Worm (Caenorhabditis elegans) whole organism, young adult: ENCODE measurements around the gene Y57G11B.5.

Source experiments
- C06A6.2 ChIP-seq: fragments of 200-800 bp; sonication (Bioruptor generic); conservative IDR thresholded peaks from 2 replicates; pipeline ENCODE4 v1.3.6; 2022; ENCODE audit warnings: missing genetic modification characterization, missing compliant biosample characterization
- F37B4.10 ChIP-seq: fragments of 200-800 bp; sonication (Bioruptor generic); IDR thresholded peaks from 2 replicates; pipeline ENCODE4 v1.3.6; 2022; ENCODE audit warnings: missing genetic modification characterization, missing compliant biosample characterization
- F49E8.2 ChIP-seq: sonication (generic microtip); optimal IDR thresholded peaks from 3 replicates; lab custom pipeline; 2017; ENCODE audit warnings: missing genetic modification characterization, mild to moderate bottlenecking, missing compliant biosample characterization, antibody characterized with exemption, moderate library complexity; ENCODE audit not compliant: insufficient read depth
- F57C9.4 ChIP-seq: sonication (generic microtip); optimal IDR thresholded peaks from 2 replicates; lab custom pipeline; 2017; ENCODE audit warnings: mild to moderate bottlenecking, missing genetic modification characterization, missing compliant biosample characterization
- K11D2.4 ChIP-seq: fragments of 200-800 bp; sonication (Bioruptor generic); IDR thresholded peaks from 2 replicates; pipeline ENCODE4 v1.3.6; 2022; ENCODE audit warnings: missing genetic modification reagents, missing genetic modification characterization, missing compliant biosample characterization
- Y53G8AR.9 ChIP-seq: fragments of 200-800 bp; sonication (Bioruptor generic); conservative IDR thresholded peaks from 2 replicates; pipeline ENCODE4 v1.3.6; 2022; ENCODE audit warnings: missing genetic modification reagents, missing genetic modification characterization, missing compliant biosample characterization
- Y56A3A.18 ChIP-seq: fragments of 200-800 bp; sonication (Bioruptor generic); IDR thresholded peaks from 2 replicates; pipeline ENCODE4 v1.3.6; 2022; ENCODE audit warnings: missing genetic modification reagents, missing genetic modification characterization, missing compliant biosample characterization
- aptf-2 ChIP-seq: fragments of 200-800 bp; sonication (Bioruptor generic); conservative IDR thresholded peaks from 2 replicates; pipeline ENCODE4 v1.3.6; 2022; ENCODE audit warnings: missing genetic modification reagents, missing genetic modification characterization, missing compliant biosample characterization
- attf-6 ChIP-seq: fragments of 200-800 bp; sonication (Bioruptor generic); IDR thresholded peaks from 2 replicates; pipeline ENCODE4 v1.3.6; 2022; ENCODE audit warnings: missing genetic modification reagents, missing genetic modification characterization, missing compliant biosample characterization
- ceh-58 ChIP-seq: fragments of 200-800 bp; sonication (Bioruptor generic); IDR thresholded peaks from 2 replicates; pipeline ENCODE4 v1.3.6; 2022; ENCODE audit warnings: missing genetic modification characterization, missing compliant biosample characterization
- ceh-79 ChIP-seq: sonication (generic microtip); optimal IDR thresholded peaks from 2 replicates; lab custom pipeline; 2017; ENCODE audit warnings: mild to moderate bottlenecking, missing genetic modification characterization, missing compliant biosample characterization
- dox-1 ChIP-seq: fragments of 200-800 bp; sonication (Bioruptor generic); IDR thresholded peaks from 2 replicates; pipeline ENCODE4 v1.3.6; 2022; ENCODE audit warnings: missing genetic modification reagents, missing genetic modification characterization, missing compliant biosample characterization
- dpl-1 ChIP-seq: fragments of 150-350 bp; optimal IDR thresholded peaks from 2 replicates; lab custom pipeline; 2014; ENCODE audit warnings: missing biosample characterization, missing genetic modification reagents, missing genetic modification characterization
- egrh-3 ChIP-seq: fragments of 200-800 bp; sonication (Bioruptor generic); IDR thresholded peaks from 2 replicates; pipeline ENCODE4 v1.3.6; 2022; ENCODE audit warnings: missing genetic modification reagents, missing genetic modification characterization, missing compliant biosample characterization
- ekl-4 ChIP-seq: fragments of 200-800 bp; sonication (Bioruptor generic); IDR thresholded peaks from 2 replicates; pipeline ENCODE4 v1.3.6; 2022; ENCODE audit warnings: missing genetic modification reagents, missing genetic modification characterization, missing compliant biosample characterization
- hlh-12 ChIP-seq: sonication (generic microtip); optimal IDR thresholded peaks from 2 replicates; lab custom pipeline; 2016; ENCODE audit warnings: missing genetic modification characterization, missing compliant biosample characterization
- hlh-26 ChIP-seq: fragments of 200-800 bp; sonication (Bioruptor generic); conservative IDR thresholded peaks from 2 replicates; pipeline ENCODE4 v1.3.6; 2022; ENCODE audit warnings: missing genetic modification reagents, missing genetic modification characterization, missing compliant biosample characterization
- lag-1 ChIP-seq: fragments of 200-800 bp; sonication (Bioruptor generic); IDR thresholded peaks from 2 replicates; pipeline ENCODE4 v1.3.6; 2022; ENCODE audit warnings: missing genetic modification reagents, missing genetic modification characterization, missing compliant biosample characterization
- lsl-1 ChIP-seq: fragments of 200-800 bp; sonication (Bioruptor generic); optimal IDR thresholded peaks from 2 replicates; lab custom pipeline; 2018; ENCODE audit warnings: mild to moderate bottlenecking, missing genetic modification characterization, moderate library complexity, missing compliant biosample characterization
- madf-6 ChIP-seq: fragments of 200-800 bp; sonication (Bioruptor generic); IDR thresholded peaks from 2 replicates; pipeline ENCODE4 v1.3.6; 2022; ENCODE audit warnings: missing genetic modification reagents, missing genetic modification characterization, missing compliant biosample characterization
- mel-28 ChIP-seq: sonication (generic microtip); optimal IDR thresholded peaks from 2 replicates; lab custom pipeline; 2016; ENCODE audit warnings: borderline replicate concordance, mild to moderate bottlenecking, missing genetic modification characterization, missing compliant biosample characterization
- mxl-1 ChIP-seq: sonication (generic microtip); optimal IDR thresholded peaks from 2 replicates; lab custom pipeline; 2016; ENCODE audit warnings: missing genetic modification characterization, missing compliant biosample characterization
- nfya-1 ChIP-seq: sonication (generic microtip); optimal IDR thresholded peaks from 2 replicates; lab custom pipeline; 2017; ENCODE audit warnings: antibody characterized with exemption, missing compliant biosample characterization, missing genetic modification characterization, borderline replicate concordance; ENCODE audit not compliant: insufficient read depth
- nhr-179 ChIP-seq: sonication (generic microtip); optimal IDR thresholded peaks from 2 replicates; lab custom pipeline; 2016; ENCODE audit warnings: mild to moderate bottlenecking, missing genetic modification characterization, missing compliant biosample characterization
- nhr-80 ChIP-seq: sonication (generic microtip); optimal IDR thresholded peaks from 2 replicates; lab custom pipeline; 2016; ENCODE audit warnings: missing genetic modification characterization, missing compliant biosample characterization
- pbrm-1 ChIP-seq: fragments of 200-800 bp; sonication (Bioruptor generic); IDR thresholded peaks from 2 replicates; pipeline ENCODE4 v1.3.6; 2022; ENCODE audit warnings: missing genetic modification reagents, missing genetic modification characterization, missing compliant biosample characterization
- pha-4 ChIP-seq: fragments of 150-350 bp; sonication (generic microtip); optimal IDR thresholded peaks from 2 replicates; lab custom pipeline; 2014; ENCODE audit warnings: missing biosample characterization, missing genetic modification reagents, missing genetic modification characterization
- rcor-1 ChIP-seq: fragments of 200-800 bp; sonication (Bioruptor generic); IDR thresholded peaks from 2 replicates; pipeline ENCODE4 v1.3.6; 2022; ENCODE audit warnings: missing genetic modification reagents, missing genetic modification characterization, missing compliant biosample characterization
- sea-2 ChIP-seq: fragments of 200-800 bp; sonication (Bioruptor generic); IDR thresholded peaks from 2 replicates; pipeline ENCODE4 v1.3.6; 2022; ENCODE audit warnings: missing genetic modification characterization, missing compliant biosample characterization
- snpc-3.4 ChIP-seq: sonication (generic microtip); optimal IDR thresholded peaks from 2 replicates; lab custom pipeline; 2017; ENCODE audit warnings: missing genetic modification characterization, mild to moderate bottlenecking, missing compliant biosample characterization, antibody characterized with exemption, moderate library complexity, missing genotype, missing genetic modification reagents
- snpc-4 ChIP-seq, 5 experiments: fragments of 150-350 bp in 1 of 5; sonication (generic microtip) in 4 of 5; optimal IDR thresholded peaks; 2 replicates each; lab custom pipeline; 2014 to 2018; ENCODE audit warnings: missing genetic modification characterization in 5 of 5, missing biosample characterization in 3 of 5, antibody characterized with exemption in 2 of 5, mild to moderate bottlenecking in 2 of 5, missing compliant biosample characterization in 2 of 5, missing genotype in 2 of 5, moderate library complexity in 2 of 5, missing genetic modification reagents in 1 of 5
- somi-1 ChIP-seq: fragments of 200-800 bp; sonication (Bioruptor generic); optimal IDR thresholded peaks from 2 replicates; lab custom pipeline; 2018; ENCODE audit warnings: mild to moderate bottlenecking, missing genetic modification characterization, missing compliant biosample characterization
- unc-62 ChIP-seq: fragments of 150-350 bp; optimal IDR thresholded peaks from 2 replicates; lab custom pipeline; 2014; ENCODE audit warnings: missing biosample characterization, missing genetic modification reagents, missing genetic modification characterization
- ztf-22 ChIP-seq: fragments of 200-800 bp; sonication (Bioruptor generic); optimal IDR thresholded peaks from 2 replicates; lab custom pipeline; 2018; ENCODE audit warnings: mild to moderate bottlenecking, missing genetic modification characterization, moderate library complexity, missing compliant biosample characterization

The Y57G11B.5 gene

ce11 chrIV:14559267-14559666 lies 15.4 kb upstream of the Y57G11B.5 start:
- TF ChIP-seq hlh-12 (tag; lab: Kevin White, UChicago) = no peak
- TF ChIP-seq hlh-26 (GFP tag; lab: Robert Waterston, UW) = no peak
- TF ChIP-seq rcor-1 (GFP tag; lab: Robert Waterston, UW) = no peak
- TF ChIP-seq ekl-4 (GFP tag; lab: Robert Waterston, UW) = no peak

DNA sequence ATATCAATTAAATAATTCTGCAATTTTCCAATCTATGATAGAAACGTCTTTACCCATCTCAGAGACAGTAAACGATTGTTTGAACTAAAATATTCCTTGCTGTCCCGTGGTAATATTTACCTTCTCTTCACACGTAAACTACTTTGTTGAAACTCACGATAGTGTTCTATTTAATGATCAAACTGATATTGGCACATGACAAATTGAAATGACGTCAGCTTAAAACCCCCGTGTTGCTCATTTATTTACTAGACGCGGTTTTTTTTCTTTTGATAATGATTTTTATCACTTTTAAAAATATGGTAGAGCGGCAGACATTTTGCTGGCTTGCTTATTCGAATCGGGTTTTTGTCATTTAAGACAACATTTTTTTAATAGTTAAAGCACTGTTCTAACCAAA lies 12.9 kb upstream of the Y57G11B.5 start:
- no peak for TF ChIP-seq ceh-58 (GFP tag; lab: Robert Waterston, UW)
- peak; percentile 20 for TF ChIP-seq pha-4

DNA sequence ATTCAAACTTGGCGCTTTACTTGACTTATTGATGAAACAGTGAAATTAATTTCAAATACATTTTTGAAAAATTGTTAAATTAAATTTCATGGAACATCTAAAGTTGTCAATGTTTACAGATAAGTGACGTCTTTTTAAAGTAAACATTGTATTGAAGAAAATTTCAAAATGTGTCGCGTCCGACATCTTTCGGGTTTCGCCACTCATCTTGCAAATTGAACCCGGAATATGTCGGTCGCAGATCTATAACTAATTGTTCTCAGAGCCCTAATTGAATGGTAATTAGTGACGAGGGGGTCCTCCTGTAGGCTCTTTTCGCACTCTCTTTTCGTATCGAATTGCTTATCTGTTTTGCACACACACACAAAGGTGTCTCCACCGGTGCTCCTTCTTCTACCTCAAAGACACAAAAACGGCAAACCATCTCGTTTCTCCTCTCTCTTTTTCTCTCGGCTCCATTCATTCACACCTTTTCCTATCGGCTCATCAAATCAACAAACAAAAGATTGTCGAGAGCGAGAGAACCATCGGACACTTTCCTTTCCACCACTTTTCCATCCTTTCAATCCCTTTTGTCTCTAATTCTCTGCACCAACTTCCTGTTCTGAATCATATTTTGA lies 11.9 kb upstream of the Y57G11B.5 start:
- peak; percentile 34 for TF ChIP-seq snpc-4 (GFP tag; optimal IDR thresholded peaks at IDR 0.05; lab: Kevin White, UChicago)
- TF ChIP-seq snpc-4 (tag; optimal IDR thresholded peaks at IDR 0.05; lab: Kevin White, UChicago) = peak; percentile 8 to 87 (median 44)
- peak; percentile 27; the same call in 1 of the 2 replicates for TF ChIP-seq attf-6 (GFP tag; lab: Robert Waterston, UW)
- no peak for TF ChIP-seq ceh-79 (tag; lab: Kevin White, UChicago)
- TF ChIP-seq nhr-80 = peak; percentile 44

DNA sequence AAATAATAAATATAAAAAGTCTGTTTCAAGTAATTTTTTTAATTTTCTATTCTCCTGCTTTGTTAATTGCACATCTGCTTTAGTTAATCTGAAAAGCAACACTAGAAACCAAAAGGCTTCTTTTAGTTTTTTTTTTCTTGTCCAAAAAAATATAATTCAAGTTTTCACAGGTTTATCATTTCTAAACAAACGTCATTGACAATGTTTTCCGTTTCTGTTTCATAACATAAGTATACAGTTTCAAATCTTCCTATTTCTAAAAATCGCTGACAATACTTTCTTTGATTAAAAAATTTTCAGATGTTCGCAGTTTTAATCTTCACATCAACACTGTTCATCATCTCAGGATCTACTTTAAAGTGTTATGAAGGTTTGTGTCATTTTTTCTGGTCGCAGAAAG lies 9.6 kb upstream of the Y57G11B.5 start, which contains the start of gene Y57G11B.2:
TSS of gene Y57G11B.2 (plus strand) at position 301 of the 400 bp plus-strand sequence.
- no peak for TF ChIP-seq lag-1 (GFP tag; lab: Robert Waterston, UW)
- no peak for TF ChIP-seq F37B4.10 (GFP tag; lab: Robert Waterston, UW)
- TF ChIP-seq snpc-4 (GFP tag; optimal IDR thresholded peaks at IDR 0.05; lab: Kevin White, UChicago) = no peak
- TF ChIP-seq snpc-4 (tag; optimal IDR thresholded peaks at IDR 0.05; lab: Kevin White, UChicago) = no peak
- no peak for TF ChIP-seq attf-6 (GFP tag; lab: Robert Waterston, UW)
- TF ChIP-seq nfya-1 (tag; lab: Kevin White, UChicago) = no peak
- no peak for TF ChIP-seq egrh-3 (GFP tag; lab: Robert Waterston, UW)
- TF ChIP-seq ztf-22 (GFP tag; lab: Kevin White, UChicago) = no peak

- TF ChIP-seq C06A6.2 (GFP tag; lab: Robert Waterston, UW) (no peak), F37B4.10 (GFP tag; lab: Robert Waterston, UW) (0 out of 2 replicates have a peak, but pooled peaks have one; percentile 81)
Observed at ce11 chrIV:14571626-14572025, 3.0 kb upstream of the Y57G11B.5 start.

- no peak for TF ChIP-seq sea-2
- no peak for TF ChIP-seq dox-1
- no peak for TF ChIP-seq pbrm-1 (GFP tag; lab: Robert Waterston, UW)
- no peak for TF ChIP-seq lsl-1
- no peak for TF ChIP-seq unc-62 (GFP tag; lab: Kevin White, UChicago)
- TF ChIP-seq aptf-2 (GFP tag; lab: Robert Waterston, UW) = no peak
- TF ChIP-seq F49E8.2 (tag; lab: Kevin White, UChicago) = no peak
- TF ChIP-seq somi-1 (GFP tag; lab: Kevin White, UChicago) = no peak
- no peak for TF ChIP-seq mxl-1 (tag; lab: Kevin White, UChicago)
- no peak for TF ChIP-seq Y53G8AR.9 (GFP tag; lab: Robert Waterston, UW)
- TF ChIP-seq snpc-3.4 (tag; lab: Kevin White, UChicago) = no peak
- TF ChIP-seq Y56A3A.18 = no peak
- TF ChIP-seq dpl-1 (GFP tag; lab: Kevin White, UChicago) = no peak
- TF ChIP-seq K11D2.4 (GFP tag; lab: Robert Waterston, UW) = no peak
- TF ChIP-seq madf-6 (GFP tag; lab: Robert Waterston, UW) = no peak
- no peak for TF ChIP-seq F57C9.4 (tag; lab: Kevin White, UChicago)
- no peak for TF ChIP-seq nhr-179 (tag; lab: Kevin White, UChicago)
- TF ChIP-seq mel-28 (tag; lab: Kevin White, UChicago) = no peak
Observed at ce11 chrIV:14572607-14573006, 2.0 kb upstream of the Y57G11B.5 start, which contains the start of gene glb-34. glb-34 (minus strand) TSS chrIV:14572707.
